Worm (Caenorhabditis elegans) whole organism, mixed stage, embryonic: ENCODE measurements around the gene Y43C5A.2.

Source experiments
- bed-3 ChIP-seq: fragments of 200-800 bp; sonication (Bioruptor generic); optimal IDR thresholded peaks from 3 replicates; lab custom pipeline; 2018; ENCODE audit warnings: mild to moderate bottlenecking, missing genetic modification characterization, moderate library complexity, missing compliant biosample characterization
- cnd-1 ChIP-seq: fragments of 200-800 bp; sonication (Bioruptor generic); optimal IDR thresholded peaks from 2 replicates; lab custom pipeline; 2018; ENCODE audit warnings: mild to moderate bottlenecking, missing genetic modification characterization, missing compliant biosample characterization
- elt-1 ChIP-seq: sonication (generic microtip); optimal IDR thresholded peaks from 2 replicates; lab custom pipeline; 2017; ENCODE audit warnings: missing genetic modification characterization, mild to moderate bottlenecking, missing compliant biosample characterization, antibody characterized with exemption, moderate library complexity, borderline replicate concordance; ENCODE audit not compliant: insufficient read depth
- ham-2 ChIP-seq: fragments of 200-800 bp; sonication (Bioruptor generic); optimal IDR thresholded peaks from 2 replicates; lab custom pipeline; 2018; ENCODE audit warnings: mild to moderate bottlenecking, missing genetic modification characterization, missing compliant biosample characterization
- pha-4 ChIP-seq: fragments of 150-350 bp; optimal IDR thresholded peaks from 2 replicates; lab custom pipeline; 2018; ENCODE audit warnings: missing biosample characterization, missing genetic modification reagents, missing genetic modification characterization

ce11 chrIV:10273781-10274313 is 4.2 kb downstream of the Y43C5A.2 start, which contains the start of gene Y43C5A.3:
- TF ChIP-seq cnd-1 = no peak
- no peak for TF ChIP-seq ham-2 (GFP tag; lab: Kevin White, UChicago)
- TF ChIP-seq pha-4 (tag; lab: Kevin White, UChicago) = no peak
- no peak for TF ChIP-seq bed-3 (GFP tag; lab: Kevin White, UChicago)
- no peak for TF ChIP-seq elt-1 (tag; lab: Kevin White, UChicago)
